Worm (Caenorhabditis elegans) whole organism, L4 larva: ENCODE data around the gene lin-15A.

Source experiments
- F37D6.2 ChIP-seq: sonication (generic microtip); optimal IDR thresholded peaks from 2 replicates; lab custom pipeline; 2016; ENCODE audit warnings: mild to moderate bottlenecking, missing genetic modification characterization, missing compliant biosample characterization
- Y105C5A.15 ChIP-seq: fragments of 200-800 bp; sonication (Bioruptor generic); IDR thresholded peaks from 2 replicates; pipeline ENCODE4 v1.3.6; 2022; ENCODE audit warnings: missing genetic modification characterization, missing compliant biosample characterization
- attf-4 ChIP-seq: sonication (generic microtip); optimal IDR thresholded peaks from 3 replicates; lab custom pipeline; 2017; ENCODE audit warnings: missing biosample characterization, missing genetic modification characterization
- ceh-82 ChIP-seq: sonication (generic microtip); optimal IDR thresholded peaks from 2 replicates; lab custom pipeline; 2017; ENCODE audit warnings: missing biosample characterization, missing genetic modification characterization
- dmd-8 ChIP-seq: fragments of 200-800 bp; sonication (Bioruptor generic); IDR thresholded peaks from 2 replicates; pipeline ENCODE4 v1.3.6; 2022; ENCODE audit warnings: missing genetic modification characterization, missing compliant biosample characterization
- hif-1 ChIP-seq, 2 experiments: sonication (generic microtip); optimal IDR thresholded peaks; 2 replicates each; lab custom pipeline; 2016 to 2017; ENCODE audit warnings: missing compliant biosample characterization in 2 of 2, missing genetic modification characterization in 2 of 2, missing genetic modification reagents in 2 of 2, missing genotype in 2 of 2, mild to moderate bottlenecking in 1 of 2
- lin-13 ChIP-seq: fragments of 150-350 bp; optimal IDR thresholded peaks from 2 replicates; lab custom pipeline; 2014; ENCODE audit warnings: missing biosample characterization, missing genetic modification reagents, missing genetic modification characterization
- mdl-1 ChIP-seq, 2 experiments: fragments of 150-350 bp in 1 of 2; sonication (generic microtip) in 1 of 2; optimal IDR thresholded peaks; 2 replicates each; lab custom pipeline; 2014 to 2017; ENCODE audit warnings: missing biosample characterization in 2 of 2, missing genetic modification characterization in 2 of 2
- pha-4 ChIP-seq, 2 experiments: fragments of 150-350 bp in 1 of 2; fragments of 200-800 bp in 1 of 2; sonication (Bioruptor generic) in 1 of 2; IDR thresholded peaks in 1 of 2; optimal IDR thresholded peaks in 1 of 2; 2 replicates each; pipeline versions ENCODE4 v1.3.6 to Lab custom; 2014 to 2022; ENCODE audit warnings: missing genetic modification characterization in 2 of 2, missing genetic modification reagents in 2 of 2, missing biosample characterization in 1 of 2, missing compliant biosample characterization in 1 of 2
- skn-1 ChIP-seq: fragments of 150-350 bp; optimal IDR thresholded peaks from 2 replicates; lab custom pipeline; 2014; ENCODE audit warnings: missing biosample characterization, missing genetic modification characterization
- snpc-4 ChIP-seq: fragments of 150-350 bp; optimal IDR thresholded peaks from 2 replicates; lab custom pipeline; 2014; ENCODE audit warnings: missing biosample characterization, missing genetic modification characterization
- unc-62 ChIP-seq, 3 experiments: fragments of 150-350 bp in 1 of 3; sonication (generic microtip); optimal IDR thresholded peaks in 2 of 3; peaks in 1 of 3; 1 replicate in 1 of 3; 2 replicates in 2 of 3; lab custom pipeline; 2014 to 2017; ENCODE audit warnings: missing biosample characterization in 3 of 3, missing genetic modification characterization in 3 of 3, missing genetic modification reagents in 3 of 3, missing genotype in 1 of 3
- zag-1 ChIP-seq: fragments of 150-350 bp; optimal IDR thresholded peaks from 2 replicates; lab custom pipeline; 2014; ENCODE audit warnings: missing biosample characterization, missing genetic modification characterization
- ztf-11 ChIP-seq: fragments of 150-350 bp; optimal IDR thresholded peaks from 2 replicates; lab custom pipeline; 2014; ENCODE audit warnings: missing biosample characterization, missing genetic modification characterization

ce11 chrX:15724994-15725393 is 6.8 kb upstream of the lin-15A start:
- no peak for TF ChIP-seq ztf-11
- no peak for TF ChIP-seq hif-1 (tag; optimal IDR thresholded peaks at IDR 0.05; lab: Kevin White, UChicago)
- TF ChIP-seq F37D6.2 (tag; lab: Kevin White, UChicago): no peak
- no peak for TF ChIP-seq snpc-4
- TF ChIP-seq attf-4 (tag; lab: Kevin White, UChicago): no peak
- no peak for TF ChIP-seq ceh-82 (tag; lab: Kevin White, UChicago)
- no peak for TF ChIP-seq pha-4 (GFP tag; IDR thresholded peaks at IDR 0.05; lab: Robert Waterston, UW)
- TF ChIP-seq pha-4 (tag; optimal IDR thresholded peaks at IDR 0.05; lab: Kevin White, UChicago): no peak
- peak; percentile 45 for TF ChIP-seq lin-13 (GFP tag; lab: Kevin White, UChicago)
- no peak for TF ChIP-seq unc-62 (GFP tag; optimal IDR thresholded peaks at IDR 0.05 in 1 of 2; lab: Kevin White, UChicago)
- TF ChIP-seq unc-62 (tag; optimal IDR thresholded peaks at IDR 0.05; lab: Kevin White, UChicago): no peak
- TF ChIP-seq mdl-1 (tag; optimal IDR thresholded peaks at IDR 0.05; lab: Kevin White, UChicago): peak in 1 of 2 experiments; percentile 46
- TF ChIP-seq skn-1 (tag; lab: Kevin White, UChicago): no peak
- TF ChIP-seq dmd-8 (GFP tag; lab: Robert Waterston, UW): no peak
- TF ChIP-seq Y105C5A.15 (GFP tag; lab: Robert Waterston, UW): no peak
- no peak for TF ChIP-seq zag-1 (tag; lab: Kevin White, UChicago)
